Fruit fly (Drosophila melanogaster): ENCODE results near the gene CG42680.

- no peak for TF ChIP-seq CG8478 (optimal IDR thresholded peaks at IDR 0.05)
- TF ChIP-seq CTCF (optimal IDR thresholded peaks at IDR 0.05), result no peak
Measured at dm6 chr2L:14546629-14547366, 41.2 kb downstream of the CG42680 start.

All from S2 (cell line).